Worm (Caenorhabditis elegans): ENCODE measurements around the gene snt-2.

DNA sequence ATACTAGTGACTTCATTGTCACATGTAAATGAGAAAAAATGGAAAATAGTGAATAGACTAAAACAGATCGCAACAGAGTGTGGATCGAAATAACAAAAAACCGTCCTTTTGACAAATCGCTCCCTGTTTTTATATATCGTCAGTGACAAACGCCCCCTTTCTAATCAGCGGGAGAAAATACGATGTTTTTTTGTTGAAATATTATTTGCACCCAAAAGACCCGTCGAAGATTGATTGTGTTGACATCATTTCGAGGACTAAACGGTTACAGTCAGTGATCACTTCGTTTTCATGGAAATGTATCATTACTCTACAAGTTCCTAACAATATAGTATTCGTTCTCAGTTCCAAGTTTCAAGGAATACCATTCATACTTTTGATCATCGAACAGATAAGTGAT lies 46.0 kb upstream of the snt-2 start, which contains the start of gene dos-3:
- TF ChIP-seq unc-39 (tag; optimal IDR thresholded peaks at IDR 0.05) (no peak), lin-13 (tag; optimal IDR thresholded peaks at IDR 0.05) (no peak), nhr-76 (tag; optimal IDR thresholded peaks at IDR 0.05) (no peak), unc-62 (GFP tag; optimal IDR thresholded peaks at IDR 0.05) (no peak), elt-3 (tag; optimal IDR thresholded peaks at IDR 0.05) (no peak), mab-5 (tag; optimal IDR thresholded peaks at IDR 0.05) (no peak), nhr-28 (tag; optimal IDR thresholded peaks at IDR 0.05) (no peak), nhr-237 (tag; optimal IDR thresholded peaks at IDR 0.05) (no peak), pha-4 (tag; optimal IDR thresholded peaks at IDR 0.05) (no peak), ceh-39 (tag; optimal IDR thresholded peaks at IDR 0.05) (no peak), snpc-4 (tag; optimal IDR thresholded peaks at IDR 0.05) (no peak)
